Fruit fly (Drosophila melanogaster) whole organism, embryonic: ENCODE measurements around the gene Tango5.

Source experiments
- B-H2 ChIP-seq: fragments of 200-800 bp; sonication (Bioruptor generic); optimal IDR thresholded peaks from 2 replicates; lab custom pipeline; 2018; ENCODE audit warnings: missing biosample characterization, mild to moderate bottlenecking, missing genetic modification characterization
- CG11696 ChIP-seq: fragments of 200-800 bp; sonication (Bioruptor generic); IDR thresholded peaks from 2 replicates; pipeline ENCODE4 v1.3.6; 2022; ENCODE audit warnings: missing biosample characterization, missing genetic modification characterization
- CG1233 ChIP-seq: fragments of 200-800 bp; sonication (Bioruptor generic); optimal IDR thresholded peaks from 4 replicates; lab custom pipeline; 2018; ENCODE audit warnings: missing biosample characterization, mild to moderate bottlenecking, missing genetic modification characterization
- CG12769 ChIP-seq: fragments of 200-800 bp; sonication (Bioruptor generic); optimal IDR thresholded peaks from 2 replicates; lab custom pipeline; 2019; ENCODE audit warnings: missing biosample characterization, mild to moderate bottlenecking, missing genetic modification characterization, moderate library complexity
- CG14965 ChIP-seq: fragments of 200-800 bp; sonication (Bioruptor generic); optimal IDR thresholded peaks from 2 replicates; lab custom pipeline; 2016; ENCODE audit warnings: missing biosample characterization, missing genetic modification characterization, borderline replicate concordance
- CG15073 ChIP-seq: fragments of 200-800 bp; sonication (Bioruptor generic); optimal IDR thresholded peaks from 2 replicates; lab custom pipeline; 2016; ENCODE audit warnings: missing biosample characterization, missing genetic modification characterization
- CG15601 ChIP-seq: fragments of 200-800 bp; sonication (Bioruptor generic); optimal IDR thresholded peaks from 3 replicates; lab custom pipeline; 2019; ENCODE audit warnings: missing biosample characterization, mild to moderate bottlenecking, missing genetic modification characterization, moderate library complexity
- CG1647 ChIP-seq: fragments of 200-800 bp; sonication (Bioruptor generic); optimal IDR thresholded peaks from 3 replicates; lab custom pipeline; 2016; ENCODE audit warnings: missing biosample characterization, missing genetic modification characterization
- CG16813 ChIP-seq: fragments of 200-800 bp; sonication (Bioruptor generic); IDR thresholded peaks from 3 replicates; pipeline ENCODE4 v1.3.6; 2022; ENCODE audit warnings: missing biosample characterization, missing genetic modification characterization; ENCODE audit not compliant: partially characterized antibody
- CG17328 ChIP-seq: fragments of 200-800 bp; sonication (Bioruptor generic); IDR thresholded peaks from 2 replicates; pipeline ENCODE4 v1.3.6; 2022; ENCODE audit warnings: missing biosample characterization, missing genetic modification characterization
- CG2712 ChIP-seq: fragments of 200-800 bp; optimal IDR thresholded peaks from 3 replicates; lab custom pipeline; 2019; ENCODE audit warnings: missing biosample characterization, mild to moderate bottlenecking, missing genetic modification characterization, moderate library complexity
- CG3163 ChIP-seq: fragments of 200-800 bp; sonication (Bioruptor generic); optimal IDR thresholded peaks from 3 replicates; lab custom pipeline; 2016; ENCODE audit warnings: missing biosample characterization, missing genetic modification characterization
- CG3281 ChIP-seq: fragments of 200-800 bp; sonication (Bioruptor generic); optimal IDR thresholded peaks from 3 replicates; lab custom pipeline; 2017; ENCODE audit warnings: missing biosample characterization, mild to moderate bottlenecking, missing genetic modification characterization
- CG33557 ChIP-seq: fragments of 200-800 bp; sonication (Bioruptor generic); optimal IDR thresholded peaks from 2 replicates; lab custom pipeline; 2019; ENCODE audit warnings: missing biosample characterization, mild to moderate bottlenecking, missing genetic modification characterization, moderate library complexity
- CG42726 ChIP-seq: fragments of 200-800 bp; sonication (Bioruptor generic); IDR thresholded peaks from 2 replicates; pipeline ENCODE4 v1.3.6; 2022; ENCODE audit warnings: missing biosample characterization, missing genetic modification characterization; ENCODE audit not compliant: partially characterized antibody
- CG43689 ChIP-seq: fragments of 200-800 bp; sonication (Bioruptor generic); IDR thresholded peaks from 2 replicates; pipeline ENCODE4 v1.3.6; 2022; ENCODE audit warnings: missing biosample characterization, missing genetic modification characterization
- CG4424 ChIP-seq: fragments of 200-800 bp; sonication (Bioruptor generic); optimal IDR thresholded peaks from 3 replicates; lab custom pipeline; 2016; ENCODE audit warnings: missing biosample characterization, missing genetic modification characterization
- CG7928 ChIP-seq: fragments of 200-800 bp; sonication (Bioruptor generic); optimal IDR thresholded peaks from 2 replicates; lab custom pipeline; 2017; ENCODE audit warnings: missing biosample characterization, mild to moderate bottlenecking, missing genetic modification characterization
- CG7963 ChIP-seq: fragments of 200-800 bp; sonication (Bioruptor generic); IDR thresholded peaks from 3 replicates; pipeline ENCODE4 v1.3.6; 2022; ENCODE audit warnings: missing biosample characterization, missing genetic modification characterization; ENCODE audit not compliant: partially characterized antibody
- CkIIα-i1 ChIP-seq: fragments of 200-800 bp; sonication (Bioruptor generic); IDR thresholded peaks from 2 replicates; pipeline ENCODE4 v1.3.6; 2022; ENCODE audit warnings: missing biosample characterization, missing genetic modification characterization
- Dll ChIP-seq: fragments of 200-800 bp; sonication (Bioruptor generic); IDR thresholded peaks from 4 replicates; pipeline ENCODE4 v1.3.6; 2022; ENCODE audit warnings: missing biosample characterization, missing genetic modification characterization; ENCODE audit not compliant: partially characterized antibody
- Drgx ChIP-seq: fragments of 200-800 bp; sonication (Bioruptor generic); IDR thresholded peaks from 2 replicates; pipeline ENCODE4 v1.3.6; 2022; ENCODE audit warnings: missing biosample characterization, missing genetic modification characterization
- Max ChIP-seq: fragments of 200-800 bp; sonication (Bioruptor generic); optimal IDR thresholded peaks from 2 replicates; lab custom pipeline; 2016; ENCODE audit warnings: missing biosample characterization, mild to moderate bottlenecking, missing genetic modification characterization
- Meics ChIP-seq: fragments of 200-800 bp; sonication (Bioruptor generic); optimal IDR thresholded peaks from 2 replicates; lab custom pipeline; 2017; ENCODE audit warnings: missing biosample characterization, mild to moderate bottlenecking, missing genetic modification characterization
- NK7.1 ChIP-seq: fragments of 200-800 bp; sonication (Bioruptor generic); optimal IDR thresholded peaks from 3 replicates; lab custom pipeline; 2016; ENCODE audit warnings: missing biosample characterization, missing genetic modification characterization
- Opbp ChIP-seq: fragments of 200-800 bp; sonication (Bioruptor generic); IDR thresholded peaks from 3 replicates; pipeline ENCODE4 v1.3.6; 2022; ENCODE audit warnings: missing biosample characterization, missing genetic modification characterization; ENCODE audit not compliant: partially characterized antibody
- Xrp1 ChIP-seq: fragments of 200-800 bp; sonication (Bioruptor generic); IDR thresholded peaks from 2 replicates; pipeline ENCODE4 v1.3.6; 2022; ENCODE audit warnings: missing biosample characterization, missing genetic modification characterization
- bab2 ChIP-seq: fragments of 200-800 bp; sonication (Bioruptor generic); optimal IDR thresholded peaks from 2 replicates; lab custom pipeline; 2016; ENCODE audit warnings: missing biosample characterization, missing genetic modification characterization
- br ChIP-seq: fragments of >200 bp; optimal IDR thresholded peaks from 2 replicates; lab custom pipeline; 2017
- bsh ChIP-seq, 2 experiments: fragments of 200-800 bp; sonication (Bioruptor generic); optimal IDR thresholded peaks; 2 replicates each; lab custom pipeline; 2017 to 2018; ENCODE audit warnings: mild to moderate bottlenecking in 2 of 2, missing biosample characterization in 2 of 2, missing genetic modification characterization in 2 of 2, moderate library complexity in 1 of 2
- danr ChIP-seq: fragments of 200-800 bp; sonication (Bioruptor generic); IDR thresholded peaks from 2 replicates; pipeline ENCODE4 v1.3.6; 2022; ENCODE audit warnings: missing biosample characterization, missing genetic modification characterization
- exex ChIP-seq: fragments of 200-800 bp; sonication (Bioruptor generic); optimal IDR thresholded peaks from 4 replicates; lab custom pipeline; 2018; ENCODE audit warnings: missing biosample characterization, mild to moderate bottlenecking, missing genetic modification characterization, moderate library complexity
- eyg ChIP-seq: fragments of 200-800 bp; sonication (Bioruptor generic); optimal IDR thresholded peaks from 3 replicates; lab custom pipeline; 2016; ENCODE audit warnings: missing biosample characterization, missing genetic modification characterization
- fd64A ChIP-seq: fragments of 200-800 bp; sonication (Bioruptor generic); optimal IDR thresholded peaks from 3 replicates; lab custom pipeline; 2018; ENCODE audit warnings: missing biosample characterization, mild to moderate bottlenecking, missing genetic modification characterization
- grn ChIP-seq: fragments of 200-800 bp; sonication (Bioruptor generic); optimal IDR thresholded peaks from 3 replicates; lab custom pipeline; 2017; ENCODE audit warnings: missing biosample characterization, missing genetic modification characterization
- hb ChIP-seq: fragments of 200-800 bp; sonication (Bioruptor generic); IDR thresholded peaks from 3 replicates; pipeline ENCODE4 v1.3.6; 2022; ENCODE audit warnings: missing biosample characterization, missing genetic modification characterization; ENCODE audit not compliant: partially characterized antibody
- knrl ChIP-seq: fragments of 200-800 bp; sonication (Bioruptor generic); IDR thresholded peaks from 3 replicates; pipeline ENCODE4 v1.3.6; 2022; ENCODE audit warnings: missing biosample characterization, missing genetic modification characterization; ENCODE audit not compliant: partially characterized antibody
- lilli ChIP-seq: fragments of 200-800 bp; sonication (Bioruptor generic); optimal IDR thresholded peaks from 3 replicates; lab custom pipeline; 2016; ENCODE audit warnings: missing biosample characterization, missing genetic modification characterization
- onecut ChIP-seq: fragments of 200-800 bp; sonication (Bioruptor generic); IDR thresholded peaks from 2 replicates; pipeline ENCODE4 v1.3.6; 2022; ENCODE audit warnings: missing biosample characterization, missing genetic modification characterization
- org-1 ChIP-seq: fragments of 200-800 bp; sonication (Bioruptor generic); optimal IDR thresholded peaks from 2 replicates; lab custom pipeline; 2017; ENCODE audit warnings: missing biosample characterization, missing genetic modification characterization
- pros ChIP-seq: fragments of 200-800 bp; sonication (Bioruptor generic); optimal IDR thresholded peaks from 3 replicates; lab custom pipeline; 2019; ENCODE audit warnings: missing biosample characterization, mild to moderate bottlenecking, missing genetic modification characterization, moderate library complexity
- pum ChIP-seq: fragments of 200-800 bp; sonication (Bioruptor generic); optimal IDR thresholded peaks from 2 replicates; lab custom pipeline; 2016; ENCODE audit warnings: missing biosample characterization, missing genetic modification characterization
- ro ChIP-seq: fragments of 200-800 bp; sonication (Bioruptor generic); IDR thresholded peaks from 2 replicates; pipeline ENCODE4 v1.3.6; 2022; ENCODE audit warnings: missing biosample characterization, missing genetic modification characterization
- so ChIP-seq: fragments of 200-800 bp; sonication (Bioruptor generic); IDR thresholded peaks from 3 replicates; pipeline ENCODE4 v1.3.6; 2022; ENCODE audit warnings: missing biosample characterization, missing genetic modification characterization
- tll ChIP-seq, 2 experiments: fragments of 200-800 bp in 1 of 2; fragments of >200 bp in 1 of 2; sonication (Bioruptor generic) in 1 of 2; optimal IDR thresholded peaks; 2 replicates each; lab custom pipeline; 2017 to 2019; ENCODE audit warnings: missing biosample characterization in 2 of 2, missing genetic modification characterization in 2 of 2, mild to moderate bottlenecking in 1 of 2, moderate library complexity in 1 of 2
- tna ChIP-seq: fragments of 200-800 bp; sonication (Bioruptor generic); IDR thresholded peaks from 2 replicates; pipeline ENCODE4 v1.3.6; 2022; ENCODE audit warnings: missing biosample characterization, missing genetic modification characterization; ENCODE audit not compliant: partially characterized antibody
- ttk ChIP-seq: fragments of 200-800 bp; sonication (Bioruptor generic); IDR thresholded peaks from 2 replicates; pipeline ENCODE4 v2.1.2; 2022; ENCODE audit warnings: missing biosample characterization, missing genetic modification characterization
- wdn ChIP-seq: fragments of 200-800 bp; sonication (Bioruptor generic); IDR thresholded peaks from 2 replicates; pipeline ENCODE4 v1.3.6; 2022; ENCODE audit warnings: missing biosample characterization, missing genetic modification characterization
- zen2 ChIP-seq: fragments of 200-800 bp; sonication (Bioruptor generic); IDR thresholded peaks from 3 replicates; pipeline ENCODE4 v1.3.6; 2022; ENCODE audit warnings: missing biosample characterization, missing genetic modification characterization; ENCODE audit not compliant: partially characterized antibody

Tango5 gene

dm6 chrX:10771856-10772592, 7.8 kb upstream of the Tango5 start, which contains the start of gene CG15211 (continued):
- TF ChIP-seq fd64A = no peak
- TF ChIP-seq CG11696 = 0 out of 2 replicates have a peak, but pooled peaks have one; percentile 17
- no peak for TF ChIP-seq CG14965
- TF ChIP-seq tna (GFP tag; lab: Robert Waterston, UW) = no peak
- peak; percentile 39 for TF ChIP-seq pum
- peak; percentile 35 for TF ChIP-seq CG15073 (GFP tag; lab: Kevin White, UChicago)
- peak; percentile 45 for TF ChIP-seq danr (GFP tag; lab: Robert Waterston, UW)
- peak; percentile 37 for TF ChIP-seq Max
- TF ChIP-seq CG7928 = no peak
- peak; percentile 56 for TF ChIP-seq org-1 (GFP tag; lab: Kevin White, UChicago)
- no peak for TF ChIP-seq CG16813 (GFP tag; lab: Robert Waterston, UW)
- TF ChIP-seq CG33557 (GFP tag; lab: Kevin White, UChicago) = peak; percentile 49
- TF ChIP-seq CG17328 (GFP tag; lab: Robert Waterston, UW) = peak; percentile 60
- TF ChIP-seq CG1647 (GFP tag; lab: Kevin White, UChicago) = no peak
- no peak for TF ChIP-seq CG42726 (GFP tag; lab: Robert Waterston, UW)
- peak; percentile 46; the same call in 1 of the 2 replicates for TF ChIP-seq onecut (GFP tag; lab: Robert Waterston, UW)
- no peak for TF ChIP-seq B-H2
- no peak for TF ChIP-seq exex (tag; lab: Kevin White, UChicago)
- peak; percentile 41 for TF ChIP-seq CG3281 (GFP tag; lab: Kevin White, UChicago)
- TF ChIP-seq CG2712 (tag; lab: Kevin White, UChicago) = peak; percentile 86
- peak; percentile 72 for TF ChIP-seq Xrp1 (GFP tag; lab: Robert Waterston, UW)
- TF ChIP-seq CG3163 (GFP tag; lab: Kevin White, UChicago) = no peak
- no peak for TF ChIP-seq NK7.1
- TF ChIP-seq Meics (GFP tag; lab: Kevin White, UChicago) = peak; percentile 70
- no peak for TF ChIP-seq CG43689
- peak; percentile 64 for TF ChIP-seq ttk (GFP tag; lab: Robert Waterston, UW)
- 0 out of 2 replicates have a peak, but pooled peaks have one; percentile 26 for TF ChIP-seq wdn (GFP tag; lab: Robert Waterston, UW)
- no peak for TF ChIP-seq zen2 (GFP tag; lab: Robert Waterston, UW)
- TF ChIP-seq pros (GFP tag; lab: Kevin White, UChicago) = no peak
- no peak for TF ChIP-seq grn (GFP tag; lab: Kevin White, UChicago)
- no peak for TF ChIP-seq bab2
- TF ChIP-seq CG7963 (GFP tag; lab: Robert Waterston, UW) = no peak
- TF ChIP-seq hb (GFP tag; lab: Robert Waterston, UW) = no peak
- peak; percentile 37; the same call in 1 of the 3 replicates for TF ChIP-seq so (GFP tag; lab: Robert Waterston, UW)
- TF ChIP-seq ro (GFP tag; lab: Robert Waterston, UW) = 0 out of 2 replicates have a peak, but pooled peaks have one; percentile 37
- TF ChIP-seq eyg (GFP tag; lab: Kevin White, UChicago) = no peak
- TF ChIP-seq CG4424 (GFP tag; lab: Kevin White, UChicago) = peak; percentile 70
- peak; percentile 81 to 91 for TF ChIP-seq bsh (GFP tag; optimal IDR thresholded peaks at IDR 0.05; lab: Kevin White, UChicago)
- TF ChIP-seq CG1233 = peak; percentile 71
- TF ChIP-seq CkIIα-i1 (GFP tag; lab: Robert Waterston, UW) = no peak
- peak; percentile 78 for TF ChIP-seq CG15601
- TF ChIP-seq br = no peak
- TF ChIP-seq Dll (GFP tag; lab: Robert Waterston, UW) = no peak
- TF ChIP-seq lilli = peak; percentile 57
- TF ChIP-seq tll (GFP tag; optimal IDR thresholded peaks at IDR 0.05; lab: Kevin White, UChicago) = no peak
- peak; percentile 91 for TF ChIP-seq CG12769
- TF ChIP-seq knrl (GFP tag; lab: Robert Waterston, UW) = no peak
- peak; percentile 77 for TF ChIP-seq Drgx (GFP tag; lab: Robert Waterston, UW)
- 0 out of 3 replicates have a peak, but pooled peaks have one; percentile 52 for TF ChIP-seq Opbp (GFP tag; lab: Robert Waterston, UW)
